Worm (Caenorhabditis elegans) whole organism, L3 larva: Measurements from ENCODE around the gene C29F9.8.

Experiments used
- ceh-82 ChIP-seq: fragments of 150-350 bp; optimal IDR thresholded peaks from 2 replicates; lab custom pipeline; 2014; ENCODE audit warnings: missing biosample characterization, missing genetic modification characterization
- nhr-25 ChIP-seq: sonication (generic microtip); optimal IDR thresholded peaks from 2 replicates; lab custom pipeline; 2017; ENCODE audit warnings: missing biosample characterization, missing genetic modification characterization
- pha-4 ChIP-seq: fragments of 150-350 bp; optimal IDR thresholded peaks from 2 replicates; lab custom pipeline; 2014; ENCODE audit warnings: missing biosample characterization, missing genetic modification reagents, missing genetic modification characterization

DNA sequence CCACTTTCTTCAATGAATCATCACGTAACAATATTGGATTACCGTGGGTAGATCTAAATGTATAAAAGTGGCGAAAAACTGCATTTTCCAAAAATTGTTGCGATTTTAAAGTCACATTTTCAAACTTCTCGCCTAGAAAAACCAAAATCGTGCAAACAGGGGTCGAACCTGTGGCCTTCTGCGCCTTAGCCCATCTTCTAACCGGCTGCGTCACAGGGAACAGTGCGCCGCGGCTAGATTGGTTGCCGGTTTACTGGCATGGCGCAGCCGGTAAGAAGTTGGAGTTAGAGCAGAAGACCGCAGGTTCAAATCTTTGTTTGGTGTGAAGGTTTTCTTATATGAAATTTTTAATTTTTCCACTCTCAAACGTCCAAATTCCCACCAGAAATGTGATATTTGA, 47.9 kb downstream of the C29F9.8 start:
- TF ChIP-seq pha-4 (tag; lab: Kevin White, UChicago) (no peak), nhr-25 (tag; lab: Kevin White, UChicago) (no peak), ceh-82 (no peak)
